Fruit fly (Drosophila melanogaster): Measurements from ENCODE around the gene spi.

Gene spi

DNA sequence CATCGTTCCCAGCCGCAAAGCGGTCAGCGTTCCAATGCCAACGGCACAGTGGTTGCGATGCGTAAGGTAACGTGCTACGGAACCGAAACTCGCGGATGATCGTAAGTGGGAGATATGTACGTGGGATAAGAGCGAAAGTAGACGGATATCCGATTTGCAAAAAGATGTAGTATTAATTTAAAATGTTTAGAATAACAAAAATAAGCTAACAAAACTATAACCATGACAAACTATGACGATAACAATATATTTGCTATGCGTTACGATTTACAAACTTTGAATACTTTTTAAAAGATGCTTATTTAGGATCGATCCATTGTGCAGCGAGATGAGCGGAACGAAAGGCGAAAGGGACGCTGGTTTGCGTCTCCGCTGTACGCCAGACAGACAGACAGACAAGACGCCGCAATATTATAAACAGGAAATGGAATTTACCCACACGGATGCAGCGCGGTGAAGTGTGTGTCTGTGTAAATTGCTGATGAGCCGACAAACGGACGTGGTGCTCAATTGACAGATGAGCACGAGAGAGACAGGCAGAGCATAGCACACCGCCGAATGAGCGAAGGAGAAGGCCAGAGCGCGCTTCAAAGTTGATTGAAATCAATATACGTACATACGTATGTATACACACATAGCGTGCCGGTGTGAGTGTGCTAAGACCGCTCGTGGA lies 1.4 kb downstream of the spi start (continued):
- TF ChIP-seq en (GFP tag; optimal IDR thresholded peaks at IDR 0.05) (peak; percentile 94), pfk (GFP tag; optimal IDR thresholded peaks at IDR 0.05) (peak; percentile 100), yki (optimal IDR thresholded peaks at IDR 0.05) (peak; percentile 60), eyg (GFP tag; optimal IDR thresholded peaks at IDR 0.05) (peak; percentile 95), Lpt (GFP tag; optimal IDR thresholded peaks at IDR 0.05) (no peak), chm (GFP tag; IDR thresholded peaks at IDR 0.05) (peak; percentile 75), CG9727 (GFP tag; optimal IDR thresholded peaks at IDR 0.05) (peak; percentile 98), peb (GFP tag; IDR thresholded peaks at IDR 0.05) (peak; percentile 89), dm (GFP tag; optimal IDR thresholded peaks at IDR 0.05) (peak; percentile 87), CG7839 (tag; optimal IDR thresholded peaks at IDR 0.05) (peak; percentile 98), Doc3 (GFP tag; IDR thresholded peaks at IDR 0.05; ENCODE audit: partially characterized antibody) (peak; percentile 44; the same call in 2 of the 3 replicates), gt (GFP tag; IDR thresholded peaks at IDR 0.05) (peak; percentile 56; the same call in 1 of the 2 replicates), hkb (optimal IDR thresholded peaks at IDR 0.05) (peak; percentile 54), hkb (GFP tag; IDR thresholded peaks at IDR 0.05) (peak; percentile 94), repo (GFP tag; optimal IDR thresholded peaks at IDR 0.05) (peak; percentile 94), Drgx (GFP tag; IDR thresholded peaks at IDR 0.05) (peak; percentile 95), CG15011 (GFP tag; optimal IDR thresholded peaks at IDR 0.05) (peak; percentile 95), Lhr (GFP tag; optimal IDR thresholded peaks at IDR 0.05) (peak; percentile 88), Dref (GFP tag; IDR thresholded peaks at IDR 0.05) (peak; percentile 38; the same call in 1 of the 2 replicates), Blimp-1 (GFP tag; optimal IDR thresholded peaks at IDR 0.05) (peak; percentile 94), Ravus (GFP tag; IDR thresholded peaks at IDR 0.05) (peak; percentile 87), CG6689 (GFP tag; IDR thresholded peaks at IDR 0.05) (peak; percentile 96), CG1647 (GFP tag; optimal IDR thresholded peaks at IDR 0.05) (peak; percentile 95), CG10274 (GFP tag; optimal IDR thresholded peaks at IDR 0.05) (peak; percentile 87), Neu2 (GFP tag; optimal IDR thresholded peaks at IDR 0.05; ENCODE audit: borderline replicate concordance) (peak; percentile 91), CG10543 (GFP tag; optimal IDR thresholded peaks at IDR 0.05) (peak; percentile 93), Atf3 (GFP tag; optimal IDR thresholded peaks at IDR 0.05) (peak; percentile 95), row (GFP tag; IDR thresholded peaks at IDR 0.05) (peak; percentile 95), Hey (tag; optimal IDR thresholded peaks at IDR 0.05) (peak; percentile 63), CG10267 (tag; optimal IDR thresholded peaks at IDR 0.05) (peak; percentile 90), jing (GFP tag; optimal IDR thresholded peaks at IDR 0.05) (peak; percentile 96), fru (optimal IDR thresholded peaks at IDR 0.05) (no peak), zfh1 (GFP tag; IDR thresholded peaks at IDR 0.05) (peak; percentile 91), D19B (GFP tag; optimal IDR thresholded peaks at IDR 0.05) (peak; percentile 92), kah (GFP tag; optimal IDR thresholded peaks at IDR 0.05) (peak; percentile 86), eve (GFP tag; optimal IDR thresholded peaks at IDR 0.05) (no peak), CG12219 (GFP tag; optimal IDR thresholded peaks at IDR 0.05) (peak; percentile 93), CG4617 (GFP tag; optimal IDR thresholded peaks at IDR 0.05; ENCODE audit: borderline replicate concordance) (peak; percentile 85), NC2β (GFP tag; optimal IDR thresholded peaks at IDR 0.05) (peak; percentile 94), CG14710 (tag; optimal IDR thresholded peaks at IDR 0.05) (peak; percentile 94), CG10565 (GFP tag; optimal IDR thresholded peaks at IDR 0.05) (peak; percentile 83), CG11723 (GFP tag; optimal IDR thresholded peaks at IDR 0.05) (peak; percentile 93), bigmax (GFP tag; optimal IDR thresholded peaks at IDR 0.05) (peak; percentile 26), HLH3B (GFP tag; IDR thresholded peaks at IDR 0.05) (peak; percentile 92), Meics (GFP tag; optimal IDR thresholded peaks at IDR 0.05) (peak; percentile 98), MTF-1 (GFP tag; optimal IDR thresholded peaks at IDR 0.05; ENCODE audit: borderline replicate concordance) (peak; percentile 35), inv (GFP tag; IDR thresholded peaks at IDR 0.05; ENCODE audit: partially characterized antibody) (no peak), bowl (GFP tag; IDR thresholded peaks at IDR 0.05) (peak; percentile 47; the same call in 1 of the 2 replicates), CG16815 (GFP tag; optimal IDR thresholded peaks at IDR 0.05) (peak; percentile 97), Hand (GFP tag; optimal IDR thresholded peaks at IDR 0.05) (peak; percentile 85)
